Fruit fly (Drosophila melanogaster): ENCODE results near the gene CG12535.

CG12535 gene

DNA sequence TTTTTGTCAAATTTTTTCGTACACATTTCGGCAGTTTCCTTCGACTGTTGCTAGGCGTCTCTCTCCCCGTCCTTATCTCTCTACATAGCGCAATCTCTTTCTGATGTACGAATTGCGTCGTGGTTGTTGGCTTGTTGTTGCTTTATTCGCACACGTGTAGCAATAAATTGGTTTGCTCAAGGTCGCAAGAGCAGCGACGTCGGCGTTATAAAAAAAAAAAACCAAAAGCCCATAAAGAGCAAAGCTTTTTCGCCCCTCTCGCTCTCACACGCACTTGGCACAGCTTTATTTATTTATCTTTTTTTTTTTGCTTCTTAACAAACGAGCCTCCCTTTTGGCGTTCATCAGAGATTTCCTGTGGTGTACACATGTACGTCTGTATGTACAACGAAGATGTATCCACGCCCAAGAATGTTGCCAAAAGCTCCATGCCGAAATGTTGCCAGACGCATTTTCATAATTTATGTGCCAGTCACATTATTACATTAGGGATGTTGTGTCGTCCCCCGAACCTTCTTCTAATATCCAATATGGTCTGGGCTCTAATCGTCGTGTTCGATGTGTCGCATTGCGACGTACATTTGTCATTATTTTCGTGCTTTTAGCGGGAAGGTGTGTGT is 69.3 kb downstream of the CG12535 start (continued):
- TF ChIP-seq rib (GFP tag; IDR thresholded peaks at IDR 0.05) (peak; percentile 67), Hmx (GFP tag; optimal IDR thresholded peaks at IDR 0.05) (no peak), exex (tag; optimal IDR thresholded peaks at IDR 0.05) (peak; percentile 32), Atf-2 (GFP tag; optimal IDR thresholded peaks at IDR 0.05) (no peak)

DNA sequence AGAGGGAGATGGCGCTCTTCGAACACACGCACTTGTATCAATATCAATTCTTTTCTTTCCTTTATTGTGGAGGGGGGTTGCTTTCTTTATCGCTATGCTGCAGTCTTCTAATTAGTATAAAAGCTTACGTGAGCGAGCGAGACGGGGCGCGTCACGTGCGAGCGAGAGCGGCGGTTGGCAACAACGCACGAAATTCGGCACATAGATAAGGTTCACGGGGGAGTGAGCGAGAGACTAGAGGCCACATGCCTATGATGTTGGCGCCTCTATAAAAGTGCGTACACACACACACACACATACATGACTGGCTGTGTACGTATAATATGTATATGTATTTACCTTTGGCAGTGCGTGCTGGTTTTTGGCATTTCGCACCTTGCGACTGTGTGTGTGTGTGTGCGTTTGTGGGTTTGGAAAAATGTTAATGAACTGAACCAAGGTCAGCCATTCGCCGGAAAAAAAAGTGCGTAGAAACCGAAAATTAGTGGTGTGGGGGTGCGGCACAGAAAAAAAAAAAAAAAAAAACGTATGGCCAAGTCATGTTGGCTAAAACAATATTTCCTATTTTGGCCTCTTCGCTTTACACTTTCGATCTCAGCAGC is 70.2 kb downstream of the CG12535 start:
- TF ChIP-seq CG9727 (GFP tag; optimal IDR thresholded peaks at IDR 0.05) (peak; percentile 94), Ets65A (GFP tag) (peak; percentile 38), Hr3 (GFP tag; optimal IDR thresholded peaks at IDR 0.05) (no peak), lab (GFP tag; optimal IDR thresholded peaks at IDR 0.05) (peak; percentile 58), pum (GFP tag; optimal IDR thresholded peaks at IDR 0.05) (no peak), rib (GFP tag; IDR thresholded peaks at IDR 0.05) (peak; percentile 94), Atf6 (GFP tag; IDR thresholded peaks at IDR 0.05) (peak; percentile 37; the same call in 1 of the 2 replicates), Hey (tag; optimal IDR thresholded peaks at IDR 0.05) (peak; percentile 72), CG32767 (GFP tag; IDR thresholded peaks at IDR 0.05) (peak; percentile 30; the same call in 1 of the 2 replicates), CG8290 (GFP tag; optimal IDR thresholded peaks at IDR 0.05) (no peak), CG8290 (tag; optimal IDR thresholded peaks at IDR 0.05) (peak in 1 of 2 experiments; percentile 15), sug (tag; optimal IDR thresholded peaks at IDR 0.05) (peak; percentile 93), Oli (tag; optimal IDR thresholded peaks at IDR 0.05) (no peak), Bgb (GFP tag; IDR thresholded peaks at IDR 0.05; ENCODE audit: partially characterized antibody) (no peak), CG13624 (GFP tag; optimal IDR thresholded peaks at IDR 0.05) (peak; percentile 72), Vsx1 (GFP tag; optimal IDR thresholded peaks at IDR 0.05) (no peak), CG18764 (GFP tag; optimal IDR thresholded peaks at IDR 0.05) (no peak), vnd (GFP tag; IDR thresholded peaks at IDR 0.05; ENCODE audit: partially characterized antibody) (0 out of 3 replicates have a peak, but pooled peaks have one; percentile 5), CG8478 (optimal IDR thresholded peaks at IDR 0.05) (peak; percentile 31), CG11398 (GFP tag; optimal IDR thresholded peaks at IDR 0.05) (no peak), Hmr (GFP tag; optimal IDR thresholded peaks at IDR 0.05) (peak; percentile 29), pho (GFP tag; optimal IDR thresholded peaks at IDR 0.05) (peak; percentile 13), CG7987 (GFP tag; optimal IDR thresholded peaks at IDR 0.05) (peak; percentile 9), CHES-1-like (GFP tag; optimal IDR thresholded peaks at IDR 0.05) (peak; percentile 2), Meics (GFP tag; optimal IDR thresholded peaks at IDR 0.05) (peak; percentile 8), sd (tag; optimal IDR thresholded peaks at IDR 0.05) (peak; percentile 95), peb (GFP tag; IDR thresholded peaks at IDR 0.05) (no peak), CG1024 (GFP tag; IDR thresholded peaks at IDR 0.05) (no peak), grn (GFP tag; optimal IDR thresholded peaks at IDR 0.05) (peak; percentile 34), chinmo (GFP tag; IDR thresholded peaks at IDR 0.05; ENCODE audit: partially characterized antibody) (peak; percentile 94), Med (GFP tag) (peak; percentile 80), ERR (GFP tag; optimal IDR thresholded peaks at IDR 0.05) (peak; percentile 28), zfh1 (GFP tag; IDR thresholded peaks at IDR 0.05) (no peak), Stat92E (GFP tag; optimal IDR thresholded peaks at IDR 0.05) (peak in 1 of 3 experiments; percentile 37), mam (GFP tag; optimal IDR thresholded peaks at IDR 0.05) (no peak), CG10543 (GFP tag; optimal IDR thresholded peaks at IDR 0.05) (peak; percentile 83), ftz-f1 (GFP tag; optimal IDR thresholded peaks at IDR 0.05) (peak; percentile 91), CG1832 (GFP tag; optimal IDR thresholded peaks at IDR 0.05) (peak; percentile 89), exex (tag; optimal IDR thresholded peaks at IDR 0.05) (peak; percentile 89), dm (GFP tag; optimal IDR thresholded peaks at IDR 0.05) (peak; percentile 48), B-H2 (GFP tag; optimal IDR thresholded peaks at IDR 0.05) (peak; percentile 9), Dip3 (GFP tag; optimal IDR thresholded peaks at IDR 0.05) (peak; percentile 40), CrebB (tag; optimal IDR thresholded peaks at IDR 0.05) (peak; percentile 5), cg (GFP tag; optimal IDR thresholded peaks at IDR 0.05) (peak; percentile 78), crol (GFP tag; IDR thresholded peaks at IDR 0.05) (peak; percentile 37; the same call in 1 of the 2 replicates)
